Worm (Caenorhabditis elegans) whole organism, late embryonic: ENCODE measurements around the gene C42C1.3.

Source experiments
- Y22D7AL.16 ChIP-seq: sonication (generic microtip); optimal IDR thresholded peaks from 2 replicates; lab custom pipeline; 2016; ENCODE audit warnings: missing genetic modification characterization, missing compliant biosample characterization
- ama-1 ChIP-seq: fragments of 150-350 bp; optimal IDR thresholded peaks from 2 replicates; lab custom pipeline; 2014
- ceh-30 ChIP-seq: fragments of 150-350 bp; optimal IDR thresholded peaks from 2 replicates; lab custom pipeline; 2014; ENCODE audit warnings: missing biosample characterization, missing genetic modification characterization
- hlh-6 ChIP-seq: sonication (generic microtip); optimal IDR thresholded peaks from 2 replicates; lab custom pipeline; 2016; ENCODE audit warnings: missing genotype, missing genetic modification characterization, missing compliant biosample characterization
- nfya-1 ChIP-seq: sonication (generic microtip); optimal IDR thresholded peaks from 2 replicates; lab custom pipeline; 2017; ENCODE audit warnings: missing genetic modification characterization, mild to moderate bottlenecking, missing compliant biosample characterization, antibody characterized with exemption, moderate library complexity
- npax-4 ChIP-seq: sonication (generic microtip); optimal IDR thresholded peaks from 2 replicates; lab custom pipeline; 2016; ENCODE audit warnings: missing genetic modification characterization, missing compliant biosample characterization
- pha-4 ChIP-seq: fragments of 150-350 bp; optimal IDR thresholded peaks from 2 replicates; lab custom pipeline; 2018; ENCODE audit warnings: missing biosample characterization, missing genetic modification reagents, missing genetic modification characterization
- rnt-1 ChIP-seq: sonication (generic microtip); optimal IDR thresholded peaks from 2 replicates; lab custom pipeline; 2016; ENCODE audit warnings: missing genetic modification characterization, missing compliant biosample characterization
- tbx-7 ChIP-seq: sonication (generic microtip); optimal IDR thresholded peaks from 2 replicates; lab custom pipeline; 2016; ENCODE audit warnings: missing genotype, missing genetic modification characterization, missing compliant biosample characterization
- unc-86 ChIP-seq: sonication (generic microtip); optimal IDR thresholded peaks from 2 replicates; lab custom pipeline; 2016; ENCODE audit warnings: missing genetic modification characterization, missing compliant biosample characterization

- TF ChIP-seq unc-86 (tag; lab: Kevin White, UChicago) (no peak), pha-4 (tag; lab: Kevin White, UChicago) (no peak), nfya-1 (tag; lab: Kevin White, UChicago) (no peak), ceh-30 (tag; lab: Kevin White, UChicago) (no peak), Y22D7AL.16 (tag; lab: Kevin White, UChicago) (no peak), tbx-7 (tag; lab: Kevin White, UChicago) (no peak), rnt-1 (tag; lab: Kevin White, UChicago) (no peak), npax-4 (no peak), hlh-6 (tag; lab: Kevin White, UChicago) (no peak), ama-1 (lab: Kevin White, UChicago) (no peak)
Observed at ce11 chrIV:12236011-12236410, 34.3 kb downstream of the C42C1.3 start, which contains the start of gene sre-16.
